Worm (Caenorhabditis elegans): Measurements from ENCODE around the gene spr-3.

spr-3 gene

ce11 chrX:4526412-4526811 lies 12.5 kb downstream of the spr-3 start (continued):
- TF ChIP-seq R02D3.7 (tag; optimal IDR thresholded peaks at IDR 0.05) (no peak), lin-15B (tag; optimal IDR thresholded peaks at IDR 0.05) (no peak), Y48G9A.11 (GFP tag; IDR thresholded peaks at IDR 0.05) (no peak), tag-97 (GFP tag; IDR thresholded peaks at IDR 0.05) (no peak), arid-1 (GFP tag; conservative IDR thresholded peaks at IDR 0.05) (0 out of 2 replicates have a peak, but pooled peaks have one; percentile 16), hlh-30 (tag; optimal IDR thresholded peaks at IDR 0.05; ENCODE audit: insufficient read depth) (no peak), Y75B8A.6 (GFP tag; IDR thresholded peaks at IDR 0.05) (no peak), saeg-2 (GFP tag; IDR thresholded peaks at IDR 0.05) (no peak), nhr-111 (GFP tag; optimal IDR thresholded peaks at IDR 0.05) (no peak), nhr-48 (tag; optimal IDR thresholded peaks at IDR 0.05) (peak; percentile 39), F10B5.3 (tag; optimal IDR thresholded peaks at IDR 0.05) (no peak), tra-1 (GFP tag; IDR thresholded peaks at IDR 0.05) (no peak), mes-2 (tag; optimal IDR thresholded peaks at IDR 0.05; ENCODE audit: poor library complexity, severe bottlenecking) (peak; percentile 0)

DNA sequence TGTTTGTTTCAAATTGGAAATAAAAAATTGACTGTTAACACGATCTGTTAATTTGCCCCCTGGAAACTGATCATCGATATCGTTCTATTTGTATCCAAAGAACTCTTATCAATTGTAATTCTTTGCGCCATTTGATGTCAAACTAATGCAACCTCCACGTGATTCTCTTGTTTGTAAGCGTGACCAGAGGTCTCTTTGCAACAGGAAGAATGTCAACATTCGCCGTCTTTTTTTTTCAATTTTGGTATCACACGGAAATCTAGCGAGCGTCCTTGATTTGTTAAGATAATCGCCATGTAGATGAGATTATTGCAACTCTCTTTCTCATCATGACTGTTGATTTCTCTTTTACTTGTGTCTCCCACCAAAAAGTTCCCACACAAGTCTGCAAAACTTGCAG lies 15.0 kb downstream of the spr-3 start:
- TF ChIP-seq dve-1 (tag; optimal IDR thresholded peaks at IDR 0.05; ENCODE audit: insufficient read depth), result peak; percentile 66
- TF ChIP-seq lim-7 (GFP tag; IDR thresholded peaks at IDR 0.05), result no peak
- TF ChIP-seq nhr-102 (tag; optimal IDR thresholded peaks at IDR 0.05), result no peak
- TF ChIP-seq ceh-82 (tag; optimal IDR thresholded peaks at IDR 0.05), result no peak
- peak; percentile 69 for TF ChIP-seq nhr-11 (tag; optimal IDR thresholded peaks at IDR 0.05)
- no peak for TF ChIP-seq ceh-28 (tag; optimal IDR thresholded peaks at IDR 0.05)
- TF ChIP-seq lsy-2 (tag; optimal IDR thresholded peaks at IDR 0.05), result peak in 1 of 2 experiments; percentile 58
- no peak for TF ChIP-seq unc-130 (GFP tag; optimal IDR thresholded peaks at IDR 0.05)
- TF ChIP-seq duxl-1 (tag; optimal IDR thresholded peaks at IDR 0.05; ENCODE audit: poor library complexity), result no peak
- TF ChIP-seq pha-4 (GFP tag; IDR thresholded peaks at IDR 0.05), result no peak
- no peak for TF ChIP-seq pha-4 (tag; optimal IDR thresholded peaks at IDR 0.05)
- no peak for TF ChIP-seq fos-1 (tag; optimal IDR thresholded peaks at IDR 0.05)
- peak; percentile 23 to 84 for TF ChIP-seq mdl-1 (tag; optimal IDR thresholded peaks at IDR 0.05)
- peak; percentile 92 for TF ChIP-seq dmd-6 (GFP tag; IDR thresholded peaks at IDR 0.05)
- TF ChIP-seq nhr-25 (tag; optimal IDR thresholded peaks at IDR 0.05; ENCODE audit: borderline replicate concordance, insufficient read depth), result peak; percentile 62
- TF ChIP-seq saeg-2 (GFP tag; IDR thresholded peaks at IDR 0.05), result 0 out of 2 replicates have a peak, but pooled peaks have one; percentile 61
- TF ChIP-seq gei-8 (GFP tag; optimal IDR thresholded peaks at IDR 0.05), result peak; percentile 13
- peak; percentile 29 to 91 for TF ChIP-seq unc-62 (GFP tag; optimal IDR thresholded peaks at IDR 0.05 in 1 of 2)
- TF ChIP-seq unc-62 (tag; optimal IDR thresholded peaks at IDR 0.05), result no peak
- TF ChIP-seq unc-39 (tag; optimal IDR thresholded peaks at IDR 0.05), result no peak
- TF ChIP-seq aha-1 (tag), result peak; percentile 96
- TF ChIP-seq nhr-28 (tag; optimal IDR thresholded peaks at IDR 0.05), result peak; percentile 89
- no peak for TF ChIP-seq lin-1 (GFP tag; IDR thresholded peaks at IDR 0.05)
- no peak for TF ChIP-seq ama-1 (optimal IDR thresholded peaks at IDR 0.05)
- TF ChIP-seq nhr-111 (GFP tag; optimal IDR thresholded peaks at IDR 0.05), result no peak
- no peak for TF ChIP-seq R02D3.7 (tag; optimal IDR thresholded peaks at IDR 0.05)
- peak; percentile 91 for TF ChIP-seq mxl-3 (GFP tag; optimal IDR thresholded peaks at IDR 0.05)
- peak; percentile 92 for TF ChIP-seq hlh-30 (tag; optimal IDR thresholded peaks at IDR 0.05; ENCODE audit: insufficient read depth)
- TF ChIP-seq hif-1 (tag; optimal IDR thresholded peaks at IDR 0.05), result no peak
- TF ChIP-seq pqm-1 (tag; optimal IDR thresholded peaks at IDR 0.05), result peak; percentile 52
- TF ChIP-seq mep-1 (tag; optimal IDR thresholded peaks at IDR 0.05), result peak; percentile 48
- no peak for TF ChIP-seq hmg-1.1 (GFP tag; IDR thresholded peaks at IDR 0.05)
- no peak for TF ChIP-seq ceh-62 (tag; optimal IDR thresholded peaks at IDR 0.05)
- no peak for TF ChIP-seq ceh-20 (GFP tag; IDR thresholded peaks at IDR 0.05)
- no peak for TF ChIP-seq ztf-7 (tag; optimal IDR thresholded peaks at IDR 0.05)
- TF ChIP-seq Y105C5A.15 (GFP tag; IDR thresholded peaks at IDR 0.05), result no peak
- peak; percentile 56 for TF ChIP-seq nhr-77 (tag; optimal IDR thresholded peaks at IDR 0.05)
- no peak for TF ChIP-seq daf-16 (GFP tag; optimal IDR thresholded peaks at IDR 0.05)
- TF ChIP-seq daf-16 (tag; optimal IDR thresholded peaks at IDR 0.05), result peak; percentile 67
- TF ChIP-seq egl-43 (GFP tag; IDR thresholded peaks at IDR 0.05), result no peak
- no peak for TF ChIP-seq T20F7.1 (GFP tag; optimal IDR thresholded peaks at IDR 0.05)

All from whole organism, L4 larva.